Worm (Caenorhabditis elegans) whole organism, L2 larva: ENCODE results near the gene R11A8.1.

Source experiments
- ama-1 ChIP-seq: fragments of 150-350 bp; optimal IDR thresholded peaks from 2 replicates; lab custom pipeline; 2018; ENCODE audit warnings: inconsistent platforms
- ceh-82 ChIP-seq: fragments of 150-350 bp; optimal IDR thresholded peaks from 2 replicates; lab custom pipeline; 2014; ENCODE audit warnings: missing biosample characterization, missing genetic modification characterization
- elt-3 ChIP-seq: sonication (generic microtip); optimal IDR thresholded peaks from 2 replicates; lab custom pipeline; 2017; ENCODE audit warnings: missing biosample characterization, missing genetic modification characterization
- lin-13 ChIP-seq: fragments of 150-350 bp; optimal IDR thresholded peaks from 2 replicates; lab custom pipeline; 2014; ENCODE audit warnings: missing biosample characterization, missing genetic modification reagents, missing genetic modification characterization
- nhr-6 ChIP-seq: fragments of 150-350 bp; optimal IDR thresholded peaks from 2 replicates; lab custom pipeline; 2014; ENCODE audit warnings: missing biosample characterization, missing genetic modification characterization
- unc-39 ChIP-seq: fragments of 150-350 bp; optimal IDR thresholded peaks from 2 replicates; lab custom pipeline; 2014; ENCODE audit warnings: missing biosample characterization, missing genetic modification characterization

DNA sequence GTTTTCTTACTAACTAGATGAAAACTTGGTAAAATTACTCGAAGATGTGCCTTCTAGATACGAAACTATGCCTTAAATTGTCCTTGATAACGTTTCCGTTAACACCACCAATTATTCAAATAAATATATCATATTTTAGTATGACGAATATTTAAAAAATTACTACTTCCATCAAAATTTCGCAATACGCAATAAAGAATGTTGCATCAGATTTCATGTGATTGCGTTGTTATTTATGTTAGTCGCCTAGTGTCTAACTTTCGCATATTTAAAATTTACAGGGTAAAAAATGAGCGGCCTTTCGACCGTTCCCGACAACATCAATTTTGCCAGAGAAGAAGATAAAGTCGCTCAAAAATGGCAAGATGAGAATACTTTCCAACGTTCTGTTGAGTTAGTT lies 11.4 kb upstream of the R11A8.1 start, which contains the start of gene iars-1:
- TF ChIP-seq ama-1 (lab: Kevin White, UChicago) (no peak), lin-13 (no peak), ceh-82 (no peak), elt-3 (tag; lab: Kevin White, UChicago) (no peak), nhr-6 (tag; lab: Kevin White, UChicago) (no peak), unc-39 (tag; lab: Kevin White, UChicago) (no peak)
